Worm (Caenorhabditis elegans): ENCODE results near the gene Y53F4B.23.

ce11 chrII:15076778-15077435 lies 47.4 kb upstream of the Y53F4B.23 start, which contains the start of gene Y53F4B.19:
- TF ChIP-seq bed-3 (GFP tag; optimal IDR thresholded peaks at IDR 0.05) (no peak), nhr-237 (tag; optimal IDR thresholded peaks at IDR 0.05) (no peak), blmp-1 (tag; optimal IDR thresholded peaks at IDR 0.05) (no peak), unc-39 (tag; optimal IDR thresholded peaks at IDR 0.05) (no peak)
